Fruit fly (Drosophila melanogaster): ENCODE data around the gene nej.

The nej gene

DNA sequence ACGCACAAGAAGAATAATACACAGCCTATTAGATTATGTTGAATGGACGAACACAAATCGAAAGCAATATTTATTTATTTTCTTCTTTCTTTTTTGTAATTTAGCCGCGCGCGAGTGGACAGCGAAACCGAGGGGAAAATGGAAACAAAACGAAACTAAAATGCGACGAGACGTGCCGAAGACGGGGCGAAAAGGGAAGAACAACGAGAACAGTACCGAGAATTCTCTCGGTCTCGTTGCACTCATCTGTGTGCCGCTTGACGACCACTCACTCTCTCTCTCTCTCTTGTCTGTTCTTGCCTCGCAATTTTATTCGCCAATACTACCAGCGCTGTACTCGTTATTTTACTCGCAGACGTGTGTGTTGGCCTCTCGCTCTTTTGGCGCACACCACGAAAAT, 2.7 kb downstream of the nej start:
- no peak for TF ChIP-seq CG4328 (GFP tag; optimal IDR thresholded peaks at IDR 0.05)
- TF ChIP-seq Dip2 (GFP tag; IDR thresholded peaks at IDR 0.05), result no peak
- TF ChIP-seq CG3407 (GFP tag; optimal IDR thresholded peaks at IDR 0.05), result no peak
- TF ChIP-seq dm (GFP tag; optimal IDR thresholded peaks at IDR 0.05), result no peak
- TF ChIP-seq ato (GFP tag; IDR thresholded peaks at IDR 0.05; ENCODE audit: partially characterized antibody), result peak; percentile 11; the same call in 1 of the 2 replicates
- no peak for TF ChIP-seq CG33557 (GFP tag; optimal IDR thresholded peaks at IDR 0.05)
- peak; percentile 31 for TF ChIP-seq CG9727 (GFP tag; optimal IDR thresholded peaks at IDR 0.05)
- no peak for TF ChIP-seq Hr51 (GFP tag; optimal IDR thresholded peaks at IDR 0.05)
- peak; percentile 5; the same call in 1 of the 2 replicates for TF ChIP-seq CG13287 (GFP tag; IDR thresholded peaks at IDR 0.05; ENCODE audit: partially characterized antibody)
- peak; percentile 81 for TF ChIP-seq crol (GFP tag; IDR thresholded peaks at IDR 0.05)
- TF ChIP-seq aop (GFP tag; IDR thresholded peaks at IDR 0.05), result no peak
- TF ChIP-seq chinmo (GFP tag; IDR thresholded peaks at IDR 0.05; ENCODE audit: partially characterized antibody), result 0 out of 4 replicates have a peak, but pooled peaks have one; percentile 40
- no peak for TF ChIP-seq Med (GFP tag)
- TF ChIP-seq CG9797 (GFP tag; optimal IDR thresholded peaks at IDR 0.05), result no peak
- TF ChIP-seq CG12155 (GFP tag; optimal IDR thresholded peaks at IDR 0.05), result peak; percentile 98
- no peak for TF ChIP-seq unc-4 (GFP tag; IDR thresholded peaks at IDR 0.05; ENCODE audit: partially characterized antibody)
- peak; percentile 56 for TF ChIP-seq lov (optimal IDR thresholded peaks at IDR 0.05)
- no peak for TF ChIP-seq lov (GFP tag; IDR thresholded peaks at IDR 0.05)
- no peak for TF ChIP-seq Doc3 (GFP tag; IDR thresholded peaks at IDR 0.05; ENCODE audit: partially characterized antibody)
- TF ChIP-seq psq (GFP tag; optimal IDR thresholded peaks at IDR 0.05), result peak; percentile 68
- TF ChIP-seq ems (GFP tag; optimal IDR thresholded peaks at IDR 0.05), result no peak
- no peak for TF ChIP-seq Hmr (GFP tag; optimal IDR thresholded peaks at IDR 0.05)
- TF ChIP-seq lbe (GFP tag; optimal IDR thresholded peaks at IDR 0.05), result peak; percentile 34
- peak; percentile 73 for TF ChIP-seq Trl (optimal IDR thresholded peaks at IDR 0.05)
- no peak for TF ChIP-seq Trl (GFP tag; optimal IDR thresholded peaks at IDR 0.05)
- no peak for TF ChIP-seq Eip74EF (GFP tag; optimal IDR thresholded peaks at IDR 0.05)
- TF ChIP-seq gsb (GFP tag; IDR thresholded peaks at IDR 0.05), result no peak
- TF ChIP-seq CG15479 (GFP tag; optimal IDR thresholded peaks at IDR 0.05), result no peak
- peak; percentile 86 for TF ChIP-seq nom (GFP tag; optimal IDR thresholded peaks at IDR 0.05)
- TF ChIP-seq dmrt99B (tag; optimal IDR thresholded peaks at IDR 0.05), result no peak
- TF ChIP-seq CG11695 (GFP tag; IDR thresholded peaks at IDR 0.05), result no peak
- no peak for TF ChIP-seq mirr (GFP tag; optimal IDR thresholded peaks at IDR 0.05)
- no peak for TF ChIP-seq nmo (GFP tag; optimal IDR thresholded peaks at IDR 0.05)
- 0 out of 2 replicates have a peak, but pooled peaks have one; percentile 20 for TF ChIP-seq hbn (GFP tag; IDR thresholded peaks at IDR 0.05; ENCODE audit: partially characterized antibody)
- TF ChIP-seq Hsf (GFP tag; optimal IDR thresholded peaks at IDR 0.05), result no peak
- no peak for TF ChIP-seq CG4424 (GFP tag; optimal IDR thresholded peaks at IDR 0.05)
- no peak for TF ChIP-seq CG34224 (GFP tag; IDR thresholded peaks at IDR 0.05; ENCODE audit: partially characterized antibody)
- 0 out of 2 replicates have a peak, but pooled peaks have one; percentile 38 for TF ChIP-seq chm (GFP tag; IDR thresholded peaks at IDR 0.05)
- TF ChIP-seq Deaf1 (tag; optimal IDR thresholded peaks at IDR 0.05), result peak; percentile 69
- peak; percentile 77 for TF ChIP-seq Drgx (GFP tag; IDR thresholded peaks at IDR 0.05)
- TF ChIP-seq CG5953 (GFP tag; IDR thresholded peaks at IDR 0.05), result no peak
- no peak for TF ChIP-seq Sry-δ (GFP tag; optimal IDR thresholded peaks at IDR 0.05)
- TF ChIP-seq bsh (GFP tag; optimal IDR thresholded peaks at IDR 0.05), result peak in 1 of 2 experiments; percentile 66
- no peak for TF ChIP-seq C15 (GFP tag; IDR thresholded peaks at IDR 0.05)
- no peak for TF ChIP-seq abd-A (tag; optimal IDR thresholded peaks at IDR 0.05)
- no peak for TF ChIP-seq Gsc (GFP tag; IDR thresholded peaks at IDR 0.05)
- TF ChIP-seq wor (GFP tag; IDR thresholded peaks at IDR 0.05), result no peak
- TF ChIP-seq CG7271 (tag; optimal IDR thresholded peaks at IDR 0.05), result no peak
- TF ChIP-seq Side (GFP tag; optimal IDR thresholded peaks at IDR 0.05), result no peak
- TF ChIP-seq CG11093 (GFP tag; IDR thresholded peaks at IDR 0.05), result no peak
- TF ChIP-seq CG3726 (GFP tag; IDR thresholded peaks at IDR 0.05), result no peak

Measured in whole organism, embryonic.